Worm (Caenorhabditis elegans) whole organism, L4/young adult: ENCODE data around the gene his-48.

Experiments
- W03F9.2 ChIP-seq: fragments of 150-350 bp; optimal IDR thresholded peaks from 2 replicates; lab custom pipeline; 2014; ENCODE audit warnings: missing biosample characterization, missing genetic modification characterization
- dao-5 ChIP-seq: sonication (generic microtip); optimal IDR thresholded peaks from 2 replicates; lab custom pipeline; 2016; ENCODE audit warnings: missing genotype, missing genetic modification characterization, moderate library complexity, missing compliant biosample characterization
- him-1 ChIP-seq: sonication (generic microtip); optimal IDR thresholded peaks from 2 replicates; lab custom pipeline; 2016; ENCODE audit warnings: missing genotype, missing genetic modification reagents, missing genetic modification characterization, missing compliant biosample characterization

- no peak for TF ChIP-seq him-1 (tag; lab: Kevin White, UChicago)
- no peak for TF ChIP-seq dao-5 (tag; lab: Kevin White, UChicago)
- no peak for TF ChIP-seq W03F9.2 (tag; lab: Kevin White, UChicago)
Measured at ce11 chrIV:11296787-11297186, 27.8 kb upstream of the his-48 start, which contains the start of gene mttu-1.
